Worm (Caenorhabditis elegans) whole organism, midembryonic: Measurements from ENCODE around the gene nft-1.

ENCODE experiments used
- T22C8.4 ChIP-seq: fragments of 200-800 bp; sonication (Bioruptor generic); IDR thresholded peaks from 2 replicates; pipeline ENCODE4 v1.3.6; 2022; ENCODE audit warnings: missing genetic modification characterization, missing compliant biosample characterization
- cog-1 ChIP-seq: sonication (generic microtip); optimal IDR thresholded peaks from 2 replicates; lab custom pipeline; 2016; ENCODE audit warnings: missing genetic modification characterization, missing compliant biosample characterization
- flt-1 ChIP-seq: fragments of 200-800 bp; sonication (Bioruptor generic); IDR thresholded peaks from 2 replicates; pipeline ENCODE4 v1.3.6; 2022; ENCODE audit warnings: missing genetic modification characterization, missing compliant biosample characterization
- klf-2 ChIP-seq: fragments of 200-800 bp; sonication (Bioruptor generic); conservative IDR thresholded peaks from 2 replicates; pipeline ENCODE4 v1.3.6; 2022; ENCODE audit warnings: missing genetic modification reagents, missing genetic modification characterization, missing compliant biosample characterization
- tab-1 ChIP-seq: fragments of 200-800 bp; sonication (Bioruptor generic); IDR thresholded peaks from 2 replicates; pipeline ENCODE4 v1.3.6; 2022; ENCODE audit warnings: missing genetic modification characterization, missing compliant biosample characterization
- ztf-23 ChIP-seq: fragments of 200-800 bp; sonication (Bioruptor generic); IDR thresholded peaks from 2 replicates; pipeline ENCODE4 v1.3.6; 2022; ENCODE audit warnings: missing genetic modification reagents, missing genetic modification characterization, missing compliant biosample characterization

- TF ChIP-seq flt-1 (GFP tag; lab: Robert Waterston, UW): no peak
- no peak for TF ChIP-seq cog-1 (tag; lab: Kevin White, UChicago)
- TF ChIP-seq ztf-23 (GFP tag; lab: Robert Waterston, UW): no peak
- no peak for TF ChIP-seq tab-1 (GFP tag; lab: Robert Waterston, UW)
- no peak for TF ChIP-seq klf-2
- TF ChIP-seq T22C8.4 (GFP tag; lab: Robert Waterston, UW): no peak
Measured at ce11 chrIII:11874242-11874641, 49.4 kb upstream of the nft-1 start.
